Worm (Caenorhabditis elegans) whole organism, L2 larva: ENCODE data around the gene plc-4.

Experiments used
- C34F6.9 ChIP-seq: fragments of 150-350 bp; optimal IDR thresholded peaks from 2 replicates; lab custom pipeline; 2014; ENCODE audit warnings: missing biosample characterization, missing genetic modification characterization
- F13H6.1 ChIP-seq: sonication (generic microtip); optimal IDR thresholded peaks from 2 replicates; lab custom pipeline; 2016; ENCODE audit warnings: missing genetic modification characterization, missing compliant biosample characterization
- Y55F3AM.14 ChIP-seq: fragments of 200-800 bp; sonication (Bioruptor generic); optimal IDR thresholded peaks from 2 replicates; lab custom pipeline; 2018; ENCODE audit warnings: mild to moderate bottlenecking, missing genetic modification characterization, missing compliant biosample characterization
- alr-1 ChIP-seq: fragments of 150-350 bp; optimal IDR thresholded peaks from 2 replicates; lab custom pipeline; 2014; ENCODE audit warnings: missing biosample characterization, missing genetic modification characterization
- ama-1 ChIP-seq: fragments of 150-350 bp; optimal IDR thresholded peaks from 2 replicates; lab custom pipeline; 2018; ENCODE audit warnings: inconsistent platforms
- ceh-82 ChIP-seq: fragments of 150-350 bp; optimal IDR thresholded peaks from 2 replicates; lab custom pipeline; 2014; ENCODE audit warnings: missing biosample characterization, missing genetic modification characterization
- egl-27 ChIP-seq: sonication (generic microtip); optimal IDR thresholded peaks from 3 replicates; lab custom pipeline; 2017; ENCODE audit warnings: missing biosample characterization, missing genetic modification reagents, missing genetic modification characterization
- elt-1 ChIP-seq: fragments of 150-350 bp; optimal IDR thresholded peaks from 2 replicates; lab custom pipeline; 2014; ENCODE audit warnings: missing biosample characterization, missing genetic modification characterization
- fos-1 ChIP-seq: fragments of 150-350 bp; optimal IDR thresholded peaks from 2 replicates; lab custom pipeline; 2014; ENCODE audit warnings: missing biosample characterization, missing genetic modification characterization
- gmeb-1 ChIP-seq: fragments of 150-350 bp; optimal IDR thresholded peaks from 2 replicates; lab custom pipeline; 2014; ENCODE audit warnings: missing biosample characterization, missing genetic modification characterization
- lin-13 ChIP-seq: fragments of 150-350 bp; optimal IDR thresholded peaks from 2 replicates; lab custom pipeline; 2014; ENCODE audit warnings: missing biosample characterization, missing genetic modification reagents, missing genetic modification characterization
- lin-39 ChIP-seq: fragments of 150-350 bp; optimal IDR thresholded peaks from 2 replicates; lab custom pipeline; 2014; ENCODE audit warnings: missing biosample characterization, missing genetic modification reagents, missing genetic modification characterization
- lsy-2 ChIP-seq, 2 experiments: fragments of 150-350 bp in 1 of 2; sonication (generic microtip) in 1 of 2; optimal IDR thresholded peaks; 2 replicates each; lab custom pipeline; 2014 to 2017; ENCODE audit warnings: missing biosample characterization in 2 of 2, missing genetic modification characterization in 2 of 2
- mab-5 ChIP-seq: fragments of 150-350 bp; optimal IDR thresholded peaks from 2 replicates; lab custom pipeline; 2014; ENCODE audit warnings: missing biosample characterization, missing genetic modification characterization
- mdl-1 ChIP-seq, 2 experiments: fragments of 150-350 bp in 1 of 2; sonication (generic microtip) in 1 of 2; optimal IDR thresholded peaks; 2 replicates each; lab custom pipeline; 2017; ENCODE audit warnings: missing biosample characterization in 2 of 2, missing genetic modification characterization in 2 of 2
- nhr-10 ChIP-seq: sonication (generic microtip); optimal IDR thresholded peaks from 2 replicates; lab custom pipeline; 2017; ENCODE audit warnings: missing biosample characterization, missing genetic modification characterization
- nhr-11 ChIP-seq: fragments of 150-350 bp; optimal IDR thresholded peaks from 2 replicates; lab custom pipeline; 2014; ENCODE audit warnings: missing biosample characterization, missing genetic modification characterization
- nhr-12 ChIP-seq: fragments of 150-350 bp; optimal IDR thresholded peaks from 2 replicates; lab custom pipeline; 2014; ENCODE audit warnings: missing biosample characterization, missing genetic modification characterization
- nhr-129 ChIP-seq: fragments of 150-350 bp; optimal IDR thresholded peaks from 2 replicates; lab custom pipeline; 2014; ENCODE audit warnings: missing biosample characterization, missing genetic modification characterization
- nhr-21 ChIP-seq: fragments of 150-350 bp; optimal IDR thresholded peaks from 2 replicates; lab custom pipeline; 2014; ENCODE audit warnings: missing biosample characterization, missing genetic modification characterization
- nhr-23 ChIP-seq: fragments of 150-350 bp; optimal IDR thresholded peaks from 2 replicates; lab custom pipeline; 2014; ENCODE audit warnings: missing biosample characterization, missing genetic modification reagents, missing genetic modification characterization
- nhr-237 ChIP-seq: fragments of 150-350 bp; optimal IDR thresholded peaks from 2 replicates; lab custom pipeline; 2014; ENCODE audit warnings: missing biosample characterization, missing genetic modification characterization
- nhr-25 ChIP-seq: fragments of 150-350 bp; sonication (generic microtip); optimal IDR thresholded peaks from 3 replicates; lab custom pipeline; 2014; ENCODE audit warnings: missing biosample characterization, missing genetic modification characterization
- nhr-6 ChIP-seq: fragments of 150-350 bp; optimal IDR thresholded peaks from 2 replicates; lab custom pipeline; 2014; ENCODE audit warnings: missing biosample characterization, missing genetic modification characterization
- peb-1 ChIP-seq: fragments of 150-350 bp; optimal IDR thresholded peaks from 2 replicates; lab custom pipeline; 2014; ENCODE audit warnings: missing biosample characterization, missing genetic modification characterization
- sem-4 ChIP-seq: fragments of 150-350 bp; optimal IDR thresholded peaks from 2 replicates; lab custom pipeline; 2014; ENCODE audit warnings: missing biosample characterization, missing genetic modification reagents, missing genetic modification characterization
- skn-1 ChIP-seq: sonication (generic microtip); optimal IDR thresholded peaks from 2 replicates; lab custom pipeline; 2017; ENCODE audit warnings: missing biosample characterization, missing genetic modification characterization
- sma-3 ChIP-seq: sonication (generic microtip); optimal IDR thresholded peaks from 2 replicates; lab custom pipeline; 2016; ENCODE audit warnings: missing genetic modification reagents, missing genetic modification characterization, missing compliant biosample characterization
- sma-9 ChIP-seq, 2 experiments: fragments of 150-350 bp in 1 of 2; sonication (generic microtip) in 1 of 2; optimal IDR thresholded peaks; 2 replicates each; lab custom pipeline; 2014 to 2016; ENCODE audit warnings: missing genetic modification characterization in 2 of 2, mild to moderate bottlenecking in 1 of 2, missing biosample characterization in 1 of 2, missing compliant biosample characterization in 1 of 2, missing genetic modification reagents in 1 of 2, moderate library complexity in 1 of 2
- snpc-4 ChIP-seq: fragments of 150-350 bp; optimal IDR thresholded peaks from 2 replicates; lab custom pipeline; 2014; ENCODE audit warnings: missing biosample characterization, missing genetic modification characterization
- unc-55 ChIP-seq: fragments of 150-350 bp; sonication (generic microtip); optimal IDR thresholded peaks from 3 replicates; lab custom pipeline; 2014; ENCODE audit warnings: missing biosample characterization, missing genetic modification reagents, missing genetic modification characterization
- unc-62 ChIP-seq: fragments of 150-350 bp; optimal IDR thresholded peaks from 2 replicates; lab custom pipeline; 2014; ENCODE audit warnings: missing biosample characterization, missing genetic modification reagents, missing genetic modification characterization
- zag-1 ChIP-seq: fragments of 150-350 bp; optimal IDR thresholded peaks from 2 replicates; lab custom pipeline; 2014; ENCODE audit warnings: missing biosample characterization, missing genetic modification characterization
- ztf-1 ChIP-seq: fragments of 200-800 bp; sonication (Bioruptor generic); conservative IDR thresholded peaks from 2 replicates; pipeline ENCODE4 v1.3.6; 2022; ENCODE audit warnings: missing genetic modification characterization, missing compliant biosample characterization
- ztf-11 ChIP-seq: sonication (generic microtip); optimal IDR thresholded peaks from 2 replicates; lab custom pipeline; 2017; ENCODE audit warnings: missing biosample characterization, missing genetic modification characterization

plc-4 gene

DNA sequence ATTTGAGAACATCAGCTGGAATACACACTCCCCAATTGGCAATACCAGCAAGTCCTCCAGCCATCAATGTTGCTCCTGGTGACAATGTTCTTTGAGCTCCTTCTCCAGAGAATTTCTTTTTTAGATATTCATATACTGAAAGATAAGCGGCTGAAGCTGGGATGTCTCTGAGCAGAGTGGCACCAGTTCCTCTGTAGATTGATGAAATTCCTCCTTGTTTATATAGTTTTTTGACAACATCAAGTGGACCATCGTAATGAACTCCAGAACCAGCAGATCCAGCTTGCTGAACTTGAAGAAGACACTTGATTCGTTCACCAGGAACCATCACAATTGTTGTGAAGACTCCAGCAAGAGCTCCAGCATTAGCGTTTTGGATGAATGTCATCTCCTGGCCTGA is 39.6 kb upstream of the plc-4 start:
- TF ChIP-seq nhr-129 (tag; lab: Kevin White, UChicago): no peak
- TF ChIP-seq Y55F3AM.14: no peak
- TF ChIP-seq C34F6.9: no peak
- TF ChIP-seq egl-27 (tag; lab: Kevin White, UChicago): no peak
- TF ChIP-seq gmeb-1 (tag; lab: Kevin White, UChicago): no peak
- no peak for TF ChIP-seq ztf-1 (GFP tag; lab: Robert Waterston, UW)
- no peak for TF ChIP-seq nhr-25 (tag; lab: Kevin White, UChicago)
- no peak for TF ChIP-seq skn-1
- no peak for TF ChIP-seq nhr-23 (tag; lab: Kevin White, UChicago)

DNA sequence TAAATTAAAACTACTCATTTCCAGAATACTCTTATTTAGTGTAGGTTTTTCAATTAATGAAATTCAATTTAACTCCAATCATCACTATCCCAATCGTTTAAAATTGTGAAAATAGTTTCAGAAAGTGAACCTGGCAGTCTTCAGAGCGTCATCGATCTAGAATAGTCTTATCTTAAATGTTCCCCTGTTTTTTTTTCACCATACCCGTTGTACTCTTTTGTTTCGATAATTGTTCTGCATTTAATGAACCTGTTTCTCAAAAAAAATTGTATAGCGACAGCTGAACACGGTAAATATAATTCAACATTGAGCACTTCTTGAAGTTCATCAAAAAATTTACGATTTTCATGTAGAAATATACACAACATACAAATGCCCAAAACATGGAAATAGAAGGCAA is 38.8 kb upstream of the plc-4 start:
- TF ChIP-seq nhr-12 (tag; lab: Kevin White, UChicago) (no peak), nhr-21 (tag; lab: Kevin White, UChicago) (no peak), fos-1 (tag; lab: Kevin White, UChicago) (no peak), nhr-10 (tag; lab: Kevin White, UChicago) (no peak), nhr-25 (tag; lab: Kevin White, UChicago) (no peak), sem-4 (tag; lab: Kevin White, UChicago) (no peak), ztf-11 (tag; lab: Kevin White, UChicago) (no peak), nhr-237 (tag; lab: Kevin White, UChicago) (no peak), gmeb-1 (tag; lab: Kevin White, UChicago) (no peak), peb-1 (tag; lab: Kevin White, UChicago) (no peak)

DNA sequence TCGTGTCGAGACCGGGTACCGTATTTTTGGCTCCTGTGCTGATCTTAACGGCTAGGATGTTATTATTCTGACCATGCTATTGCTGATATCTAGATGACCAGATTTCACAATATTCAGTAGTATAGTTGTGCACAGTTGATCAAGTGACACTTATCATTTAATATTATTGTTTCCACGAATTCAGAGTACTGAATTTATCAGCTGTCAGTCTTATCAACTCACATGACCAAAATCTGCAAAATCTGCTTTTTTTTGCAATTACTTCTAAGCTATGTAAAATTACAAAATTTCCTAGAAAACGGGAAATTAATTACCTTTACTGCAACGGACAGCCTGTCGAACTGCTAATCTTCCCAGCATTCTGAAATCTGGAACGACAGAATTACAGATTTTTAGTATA is 38.0 kb upstream of the plc-4 start, which contains the start of gene pam-1:
TSS of gene pam-1 (minus strand) at position 368 of the 400 bp plus-strand sequence.
- TF ChIP-seq snpc-4 (no peak), unc-55 (no peak), alr-1 (no peak), sma-3 (GFP tag; lab: Kevin White, UChicago) (no peak), gmeb-1 (tag; lab: Kevin White, UChicago) (no peak), nhr-25 (tag; lab: Kevin White, UChicago) (no peak), ceh-82 (no peak), lin-13 (no peak)

DNA sequence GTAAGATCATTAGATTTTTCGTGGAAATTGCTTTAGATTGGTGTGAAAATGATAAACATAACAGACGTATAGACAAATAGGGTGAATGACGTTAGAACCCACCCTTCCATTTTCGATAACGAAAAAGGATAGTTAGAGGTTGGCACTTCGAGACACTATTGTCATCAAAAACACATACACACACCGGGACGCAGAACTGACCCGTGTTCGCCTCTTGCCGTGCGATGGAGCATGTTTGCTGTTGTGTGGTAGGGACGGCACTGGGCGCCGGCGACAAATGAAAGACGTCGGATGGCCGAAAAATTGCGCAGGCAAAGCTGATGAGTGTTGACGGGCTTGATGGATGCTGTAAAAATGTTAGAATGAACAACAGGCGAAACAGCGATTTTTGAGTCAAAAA is 37.4 kb upstream of the plc-4 start:
- TF ChIP-seq nhr-6 (no peak), C34F6.9 (peak; percentile 28), skn-1 (peak; percentile 80), lsy-2 (tag; optimal IDR thresholded peaks at IDR 0.05; lab: Kevin White, UChicago) (peak in 1 of 2 experiments; percentile 41), lin-39 (no peak), fos-1 (tag; lab: Kevin White, UChicago) (peak; percentile 54), F13H6.1 (tag; lab: Kevin White, UChicago) (peak; percentile 19), nhr-129 (tag; lab: Kevin White, UChicago) (peak; percentile 60)

DNA sequence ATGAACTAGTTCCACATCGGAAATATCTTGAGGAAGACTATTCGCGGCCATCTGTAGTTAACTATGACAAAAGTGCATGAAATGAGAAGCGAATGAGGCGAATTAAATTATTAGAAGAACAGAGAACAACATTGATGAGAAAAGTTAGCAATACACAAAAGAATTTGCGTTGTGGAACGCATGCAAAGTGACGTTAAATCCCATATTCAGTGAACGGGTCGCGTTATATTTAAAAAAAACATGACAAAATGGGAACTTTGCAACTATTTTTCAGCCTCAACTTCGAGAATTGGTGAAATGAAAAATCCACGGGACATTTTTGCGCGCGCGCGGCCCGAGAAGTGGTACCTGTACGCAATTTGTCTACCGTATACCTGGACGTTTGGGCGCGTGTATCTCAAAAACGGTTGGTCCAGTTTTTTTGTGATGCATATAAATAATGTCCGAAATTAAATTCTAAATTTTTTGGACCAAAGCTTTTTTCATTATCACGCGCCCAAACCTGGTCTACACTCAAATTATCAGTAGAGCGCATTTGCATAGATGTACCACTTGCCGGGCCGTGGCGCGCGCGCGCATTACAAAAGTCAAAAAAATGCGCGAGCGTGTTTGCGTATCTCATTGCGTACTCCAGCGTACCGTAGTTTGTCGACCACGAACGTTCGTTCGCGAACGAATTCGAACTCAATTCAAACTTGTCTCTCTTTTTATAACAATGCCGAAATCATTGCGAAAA is 35.5 kb upstream of the plc-4 start, which contains the start of the genes cdd-2 and oef-1:
TSS of gene cdd-2 (minus strand) at position 51 of the 736 bp plus-strand sequence.
TSS of gene oef-1 (plus strand) at position 575 of the 736 bp plus-strand sequence.
- TF ChIP-seq ama-1 (no peak), F13H6.1 (tag; lab: Kevin White, UChicago) (no peak), nhr-237 (tag; lab: Kevin White, UChicago) (no peak), nhr-23 (tag; lab: Kevin White, UChicago) (no peak), mab-5 (no peak), nhr-11 (no peak)

DNA sequence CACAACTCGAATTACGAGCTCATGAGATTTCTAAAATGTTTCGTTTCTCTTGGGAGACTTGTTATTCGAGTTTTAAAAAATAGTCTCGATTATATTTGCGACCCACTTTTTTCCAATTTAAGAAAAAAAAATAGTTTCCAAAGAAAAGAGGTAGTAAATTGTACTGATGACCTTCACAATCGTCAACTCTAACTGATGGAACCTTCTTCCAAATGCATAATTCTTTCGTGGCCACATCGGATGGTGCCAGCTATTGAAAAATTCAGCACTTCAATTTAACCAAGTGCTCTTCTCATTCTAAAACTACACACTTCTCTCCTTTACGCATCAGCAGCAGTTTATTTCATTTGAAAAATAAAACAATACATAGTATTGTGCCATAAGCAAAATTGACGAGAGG is 31.2 kb upstream of the plc-4 start:
- TF ChIP-seq sem-4 (tag; lab: Kevin White, UChicago): no peak
- no peak for TF ChIP-seq sma-9 (GFP tag; optimal IDR thresholded peaks at IDR 0.05; lab: Kevin White, UChicago)
- TF ChIP-seq sma-9 (tag; optimal IDR thresholded peaks at IDR 0.05; lab: Kevin White, UChicago): no peak
- no peak for TF ChIP-seq ztf-11 (tag; lab: Kevin White, UChicago)
- TF ChIP-seq ceh-82: no peak
- TF ChIP-seq nhr-12 (tag; lab: Kevin White, UChicago): no peak
- no peak for TF ChIP-seq zag-1 (tag; lab: Kevin White, UChicago)
- no peak for TF ChIP-seq snpc-4
- TF ChIP-seq Y55F3AM.14: no peak
- no peak for TF ChIP-seq mdl-1 (tag; optimal IDR thresholded peaks at IDR 0.05; lab: Kevin White, UChicago)
- TF ChIP-seq unc-62 (GFP tag; lab: Kevin White, UChicago): no peak
- TF ChIP-seq egl-27 (tag; lab: Kevin White, UChicago): no peak
- no peak for TF ChIP-seq unc-55
- no peak for TF ChIP-seq nhr-23 (tag; lab: Kevin White, UChicago)
- no peak for TF ChIP-seq nhr-21 (tag; lab: Kevin White, UChicago)
- no peak for TF ChIP-seq sma-3 (GFP tag; lab: Kevin White, UChicago)
- no peak for TF ChIP-seq elt-1 (tag; lab: Kevin White, UChicago)
- no peak for TF ChIP-seq nhr-6
- no peak for TF ChIP-seq gmeb-1 (tag; lab: Kevin White, UChicago)
- no peak for TF ChIP-seq ama-1
- TF ChIP-seq, all 48 proteins: peak for 0
